Worm (Caenorhabditis elegans): ENCODE results near the gene str-73.

DNA sequence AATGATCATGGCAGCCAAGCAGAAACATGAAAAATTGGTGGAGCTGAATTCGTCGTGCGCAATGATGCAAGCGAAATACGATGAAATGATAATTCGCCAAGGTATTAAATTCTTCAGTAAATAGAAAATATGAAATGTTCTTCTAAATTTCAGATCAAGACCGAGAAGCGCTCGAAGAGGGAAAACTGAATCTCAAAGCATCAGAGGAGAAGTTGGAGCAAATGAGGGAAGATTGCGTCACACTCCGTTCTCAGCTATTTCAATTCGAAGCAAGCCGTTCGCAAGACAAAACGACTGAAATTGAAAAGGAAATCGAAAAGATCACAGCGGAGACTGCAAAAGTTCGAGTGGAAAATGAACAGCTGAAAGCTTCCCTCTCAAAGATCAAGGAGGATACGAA, 23.7 kb upstream of the str-73 start:
- TF ChIP-seq mel-28 (tag; optimal IDR thresholded peaks at IDR 0.05; ENCODE audit: borderline replicate concordance) (no peak), C06A6.2 (GFP tag; conservative IDR thresholded peaks at IDR 0.05) (no peak), mxl-1 (tag; optimal IDR thresholded peaks at IDR 0.05) (no peak), nhr-80 (tag; optimal IDR thresholded peaks at IDR 0.05) (no peak), nfya-2 (GFP tag; IDR thresholded peaks at IDR 0.05) (no peak), nfya-1 (tag; optimal IDR thresholded peaks at IDR 0.05; ENCODE audit: borderline replicate concordance, insufficient read depth) (no peak), Y79H2A.3 (GFP tag; conservative IDR thresholded peaks at IDR 0.05) (no peak), tbp1 (GFP tag; optimal IDR thresholded peaks at IDR 0.05) (no peak), snpc-4 (GFP tag; optimal IDR thresholded peaks at IDR 0.05) (no peak), snpc-4 (tag; optimal IDR thresholded peaks at IDR 0.05) (no peak), dpl-1 (GFP tag; optimal IDR thresholded peaks at IDR 0.05) (no peak), snpc-3.4 (tag; optimal IDR thresholded peaks at IDR 0.05) (no peak)
